Worm (Caenorhabditis elegans) whole organism, young adult: Measurements from ENCODE around the gene F25B4.4.

Experiments
- B0336.3 ChIP-seq: fragments of 200-800 bp; sonication (Bioruptor generic); IDR thresholded peaks from 2 replicates; pipeline ENCODE4 v1.3.6; 2022; ENCODE audit warnings: missing genetic modification characterization, missing compliant biosample characterization
- F22D6.2 ChIP-seq: sonication (generic microtip); optimal IDR thresholded peaks from 2 replicates; lab custom pipeline; 2016; ENCODE audit warnings: mild to moderate bottlenecking, missing genetic modification characterization, missing compliant biosample characterization
- F23B12.7 ChIP-seq: sonication (generic microtip); optimal IDR thresholded peaks from 2 replicates; lab custom pipeline; 2017; ENCODE audit warnings: missing genetic modification characterization, mild to moderate bottlenecking, missing compliant biosample characterization, antibody characterized with exemption, moderate library complexity; ENCODE audit not compliant: insufficient read depth
- F37B4.10 ChIP-seq: fragments of 200-800 bp; sonication (Bioruptor generic); IDR thresholded peaks from 2 replicates; pipeline ENCODE4 v1.3.6; 2022; ENCODE audit warnings: missing genetic modification characterization, missing compliant biosample characterization
- F39B2.1 ChIP-seq: fragments of 200-800 bp; sonication (Bioruptor generic); IDR thresholded peaks from 2 replicates; pipeline ENCODE4 v1.3.6; 2022; ENCODE audit warnings: missing genetic modification reagents, missing genetic modification characterization, missing compliant biosample characterization
- F52B5.7 ChIP-seq: sonication (generic microtip); optimal IDR thresholded peaks from 2 replicates; lab custom pipeline; 2016; ENCODE audit warnings: mild to moderate bottlenecking, missing genetic modification characterization, missing compliant biosample characterization
- F55B11.4 ChIP-seq: sonication (generic microtip); optimal IDR thresholded peaks from 2 replicates; lab custom pipeline; 2016; ENCODE audit warnings: missing compliant biosample characterization, missing genetic modification characterization, borderline replicate concordance; ENCODE audit not compliant: insufficient read depth
- F57A8.1 ChIP-seq: fragments of 200-800 bp; sonication (Bioruptor generic); optimal IDR thresholded peaks from 2 replicates; lab custom pipeline; 2018; ENCODE audit warnings: mild to moderate bottlenecking, missing genetic modification characterization, moderate library complexity, missing compliant biosample characterization
- T07F8.4 ChIP-seq: sonication (generic microtip); optimal IDR thresholded peaks from 2 replicates; lab custom pipeline; 2016; ENCODE audit warnings: mild to moderate bottlenecking, missing genetic modification characterization, moderate library complexity, missing compliant biosample characterization
- T26A5.8 ChIP-seq: sonication (generic microtip); optimal IDR thresholded peaks from 2 replicates; lab custom pipeline; 2016; ENCODE audit warnings: missing genetic modification characterization, missing compliant biosample characterization
- Y79H2A.3 ChIP-seq: fragments of 200-800 bp; sonication (Bioruptor generic); conservative IDR thresholded peaks from 2 replicates; pipeline ENCODE4 v1.3.6; 2022; ENCODE audit warnings: missing genetic modification reagents, missing genetic modification characterization, missing compliant biosample characterization
- Y95B8A.8 ChIP-seq: fragments of 200-800 bp; sonication (Bioruptor generic); IDR thresholded peaks from 2 replicates; pipeline ENCODE4 v1.3.6; 2022; ENCODE audit warnings: missing genetic modification reagents, missing genetic modification characterization, missing compliant biosample characterization
- ZK185.1 ChIP-seq: sonication (generic microtip); optimal IDR thresholded peaks from 2 replicates; lab custom pipeline; 2016; ENCODE audit warnings: mild to moderate bottlenecking, missing genetic modification characterization, missing compliant biosample characterization; ENCODE audit not compliant: poor library complexity, severe bottlenecking
- aptf-3 ChIP-seq: fragments of 200-800 bp; sonication (Bioruptor generic); IDR thresholded peaks from 2 replicates; pipeline ENCODE4 v1.3.6; 2022; ENCODE audit warnings: missing genetic modification characterization, missing compliant biosample characterization
- athp-1 ChIP-seq: sonication (generic microtip); optimal IDR thresholded peaks from 2 replicates; lab custom pipeline; 2017; ENCODE audit warnings: mild to moderate bottlenecking, missing genetic modification characterization, missing compliant biosample characterization
- attf-3 ChIP-seq: fragments of 200-800 bp; sonication (Bioruptor generic); conservative IDR thresholded peaks from 2 replicates; pipeline ENCODE4 v1.3.6; 2022; ENCODE audit warnings: missing genetic modification reagents, missing genetic modification characterization, missing compliant biosample characterization
- bed-2 ChIP-seq: fragments of 200-800 bp; sonication (Bioruptor generic); IDR thresholded peaks from 2 replicates; pipeline ENCODE4 v1.3.6; 2022; ENCODE audit warnings: missing genetic modification reagents, missing genetic modification characterization, missing compliant biosample characterization
- ccch-3 ChIP-seq: fragments of 200-800 bp; sonication (Bioruptor generic); optimal IDR thresholded peaks from 2 replicates; lab custom pipeline; 2018; ENCODE audit warnings: mild to moderate bottlenecking, missing genetic modification characterization, missing compliant biosample characterization
- cebp-2 ChIP-seq: fragments of 200-800 bp; sonication (Bioruptor generic); IDR thresholded peaks from 2 replicates; pipeline ENCODE4 v1.3.6; 2022; ENCODE audit warnings: missing genetic modification characterization, missing compliant biosample characterization
- ceh-27 ChIP-seq: fragments of 200-800 bp; sonication (Bioruptor generic); optimal IDR thresholded peaks from 2 replicates; lab custom pipeline; 2018; ENCODE audit warnings: mild to moderate bottlenecking, missing genetic modification characterization, moderate library complexity, missing compliant biosample characterization
- ceh-58 ChIP-seq: fragments of 200-800 bp; sonication (Bioruptor generic); IDR thresholded peaks from 2 replicates; pipeline ENCODE4 v1.3.6; 2022; ENCODE audit warnings: missing genetic modification characterization, missing compliant biosample characterization
- ceh-79 ChIP-seq: sonication (generic microtip); optimal IDR thresholded peaks from 2 replicates; lab custom pipeline; 2017; ENCODE audit warnings: mild to moderate bottlenecking, missing genetic modification characterization, missing compliant biosample characterization
- chd-7 ChIP-seq: sonication (generic microtip); optimal IDR thresholded peaks from 2 replicates; lab custom pipeline; 2016; ENCODE audit warnings: mild to moderate bottlenecking, missing genetic modification characterization, moderate library complexity, missing compliant biosample characterization
- die-1 ChIP-seq: sonication (generic microtip); optimal IDR thresholded peaks from 2 replicates; lab custom pipeline; 2016; ENCODE audit warnings: missing genotype, mild to moderate bottlenecking, missing genetic modification characterization, missing compliant biosample characterization
- ekl-4 ChIP-seq: fragments of 200-800 bp; sonication (Bioruptor generic); IDR thresholded peaks from 2 replicates; pipeline ENCODE4 v1.3.6; 2022; ENCODE audit warnings: missing genetic modification reagents, missing genetic modification characterization, missing compliant biosample characterization
- ets-4 ChIP-seq: fragments of 200-800 bp; sonication (Bioruptor generic); optimal IDR thresholded peaks from 2 replicates; lab custom pipeline; 2018; ENCODE audit warnings: mild to moderate bottlenecking, missing genetic modification characterization, missing compliant biosample characterization
- gei-17 ChIP-seq: fragments of 200-800 bp; sonication (Bioruptor generic); optimal IDR thresholded peaks from 2 replicates; lab custom pipeline; 2018; ENCODE audit warnings: mild to moderate bottlenecking, missing genetic modification characterization, missing compliant biosample characterization
- hlh-12 ChIP-seq: sonication (generic microtip); optimal IDR thresholded peaks from 2 replicates; lab custom pipeline; 2016; ENCODE audit warnings: missing genetic modification characterization, missing compliant biosample characterization
- hmg-1.2 ChIP-seq: fragments of 200-800 bp; sonication (Bioruptor generic); IDR thresholded peaks from 2 replicates; pipeline ENCODE4 v1.3.6; 2022; ENCODE audit warnings: missing genetic modification reagents, missing genetic modification characterization, missing compliant biosample characterization
- lag-1 ChIP-seq: fragments of 200-800 bp; sonication (Bioruptor generic); IDR thresholded peaks from 2 replicates; pipeline ENCODE4 v1.3.6; 2022; ENCODE audit warnings: missing genetic modification reagents, missing genetic modification characterization, missing compliant biosample characterization
- let-526 ChIP-seq: fragments of 200-800 bp; sonication (Bioruptor generic); IDR thresholded peaks from 2 replicates; pipeline ENCODE4 v1.3.6; 2022; ENCODE audit warnings: missing genetic modification reagents, missing genetic modification characterization, missing compliant biosample characterization
- lin-26 ChIP-seq: fragments of 200-800 bp; sonication (Bioruptor generic); IDR thresholded peaks from 2 replicates; pipeline ENCODE4 v1.3.6; 2022; ENCODE audit warnings: missing genetic modification reagents, missing genetic modification characterization, missing compliant biosample characterization
- lsy-27 ChIP-seq: sonication (generic microtip); optimal IDR thresholded peaks from 2 replicates; lab custom pipeline; 2017; ENCODE audit warnings: missing genetic modification characterization, mild to moderate bottlenecking, missing compliant biosample characterization, antibody characterized with exemption, missing genotype, borderline replicate concordance; ENCODE audit not compliant: insufficient read depth
- mel-28 ChIP-seq: sonication (generic microtip); optimal IDR thresholded peaks from 2 replicates; lab custom pipeline; 2016; ENCODE audit warnings: borderline replicate concordance, mild to moderate bottlenecking, missing genetic modification characterization, missing compliant biosample characterization
- nfya-1 ChIP-seq: sonication (generic microtip); optimal IDR thresholded peaks from 2 replicates; lab custom pipeline; 2017; ENCODE audit warnings: antibody characterized with exemption, missing compliant biosample characterization, missing genetic modification characterization, borderline replicate concordance; ENCODE audit not compliant: insufficient read depth
- nhr-120 ChIP-seq: fragments of 200-800 bp; sonication (Bioruptor generic); IDR thresholded peaks from 2 replicates; pipeline ENCODE4 v1.3.6; 2022; ENCODE audit warnings: missing genetic modification characterization, missing compliant biosample characterization
- nhr-179 ChIP-seq: sonication (generic microtip); optimal IDR thresholded peaks from 2 replicates; lab custom pipeline; 2016; ENCODE audit warnings: mild to moderate bottlenecking, missing genetic modification characterization, missing compliant biosample characterization
- nhr-27 ChIP-seq: fragments of 200-800 bp; sonication (Bioruptor generic); optimal IDR thresholded peaks from 2 replicates; lab custom pipeline; 2018; ENCODE audit warnings: mild to moderate bottlenecking, missing genetic modification characterization, moderate library complexity, missing compliant biosample characterization
- pbrm-1 ChIP-seq: fragments of 200-800 bp; sonication (Bioruptor generic); IDR thresholded peaks from 2 replicates; pipeline ENCODE4 v1.3.6; 2022; ENCODE audit warnings: missing genetic modification reagents, missing genetic modification characterization, missing compliant biosample characterization
- pha-4 ChIP-seq: fragments of 150-350 bp; sonication (generic microtip); optimal IDR thresholded peaks from 2 replicates; lab custom pipeline; 2014; ENCODE audit warnings: missing biosample characterization, missing genetic modification reagents, missing genetic modification characterization
- rec-8 ChIP-seq, 2 experiments: sonication (generic microtip); optimal IDR thresholded peaks; 2 replicates each; lab custom pipeline; 2016; ENCODE audit warnings: mild to moderate bottlenecking in 2 of 2, missing genetic modification characterization in 2 of 2, missing genetic modification reagents in 2 of 2, missing genotype in 2 of 2, missing biosample characterization in 1 of 2, missing compliant biosample characterization in 1 of 2, moderate library complexity in 1 of 2
- repo-1 ChIP-seq: sonication (generic microtip); optimal IDR thresholded peaks from 2 replicates; lab custom pipeline; 2017; ENCODE audit warnings: mild to moderate bottlenecking, missing genetic modification characterization, missing compliant biosample characterization
- rpc-1 ChIP-seq, 2 experiments: fragments of 150-350 bp in 1 of 2; sonication (generic microtip) in 1 of 2; optimal IDR thresholded peaks; 2 replicates each; lab custom pipeline; 2014 to 2018; ENCODE audit warnings: missing biosample characterization in 1 of 2, missing genetic modification characterization in 1 of 2, missing genetic modification reagents in 1 of 2, missing genotype in 1 of 2
- snpc-1.3 ChIP-seq: sonication (generic microtip); optimal IDR thresholded peaks from 2 replicates; lab custom pipeline; 2017; ENCODE audit warnings: missing genetic modification characterization, mild to moderate bottlenecking, missing compliant biosample characterization, antibody characterized with exemption, moderate library complexity, missing genotype, missing genetic modification reagents; ENCODE audit not compliant: insufficient read depth
- tbx-9 ChIP-seq: sonication (generic microtip); optimal IDR thresholded peaks from 2 replicates; lab custom pipeline; 2016; ENCODE audit warnings: borderline replicate concordance, missing genetic modification characterization, inconsistent platforms, missing compliant biosample characterization
- tlf-1 ChIP-seq: fragments of 200-800 bp; sonication (Bioruptor generic); optimal IDR thresholded peaks from 2 replicates; lab custom pipeline; 2018; ENCODE audit warnings: mild to moderate bottlenecking, missing genetic modification characterization, missing compliant biosample characterization
- ztf-22 ChIP-seq: fragments of 200-800 bp; sonication (Bioruptor generic); optimal IDR thresholded peaks from 2 replicates; lab custom pipeline; 2018; ENCODE audit warnings: mild to moderate bottlenecking, missing genetic modification characterization, moderate library complexity, missing compliant biosample characterization
- ztf-25 ChIP-seq: fragments of 200-800 bp; sonication (Bioruptor generic); IDR thresholded peaks from 2 replicates; pipeline ENCODE4 v1.3.6; 2022; ENCODE audit warnings: missing genetic modification reagents, missing genetic modification characterization, missing compliant biosample characterization

The F25B4.4 gene

DNA sequence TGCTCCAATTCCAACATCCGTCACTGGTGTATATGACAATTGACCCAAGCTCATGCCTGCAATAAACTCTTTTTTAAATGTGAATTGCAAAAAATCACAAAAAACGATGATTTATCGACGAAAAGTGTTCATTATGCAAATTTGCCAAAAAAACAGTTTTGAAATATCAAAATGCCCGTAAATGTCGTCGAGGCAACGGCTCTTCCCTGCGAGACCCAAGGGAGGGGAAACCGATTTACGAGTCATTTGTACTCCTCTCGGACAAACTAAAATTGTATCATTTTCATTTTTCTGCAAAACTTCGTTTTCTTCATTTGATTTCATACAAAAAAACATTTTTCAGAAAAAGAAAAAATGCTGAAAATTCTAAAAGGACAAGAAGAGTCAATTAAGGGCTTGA lies at the start of gene F25B4.4, which contains the start of gene hmgs-1 (continued):
- no peak for TF ChIP-seq athp-1 (tag; lab: Kevin White, UChicago)
- TF ChIP-seq Y79H2A.3 (GFP tag; lab: Robert Waterston, UW): no peak
- TF ChIP-seq lag-1 (GFP tag; lab: Robert Waterston, UW): no peak
- no peak for TF ChIP-seq F57A8.1 (GFP tag; lab: Kevin White, UChicago)
- no peak for TF ChIP-seq chd-7 (tag; lab: Kevin White, UChicago)
- no peak for TF ChIP-seq lsy-27 (tag; lab: Kevin White, UChicago)
- peak; percentile 77 for TF ChIP-seq tlf-1 (GFP tag; lab: Kevin White, UChicago)
- no peak for TF ChIP-seq ztf-22
- TF ChIP-seq rpc-1 (optimal IDR thresholded peaks at IDR 0.05; lab: Kevin White, UChicago): no peak
- TF ChIP-seq rpc-1 (tag; optimal IDR thresholded peaks at IDR 0.05; lab: Kevin White, UChicago): no peak
- peak; percentile 43; the same call in 1 of the 2 replicates for TF ChIP-seq Y95B8A.8 (GFP tag; lab: Robert Waterston, UW)
- TF ChIP-seq ets-4 (GFP tag; lab: Kevin White, UChicago): no peak
- no peak for TF ChIP-seq F37B4.10
- no peak for TF ChIP-seq F22D6.2 (tag; lab: Kevin White, UChicago)
- no peak for TF ChIP-seq tbx-9 (tag; lab: Kevin White, UChicago)
- no peak for TF ChIP-seq nhr-27 (tag; lab: Kevin White, UChicago)
- no peak for TF ChIP-seq bed-2 (GFP tag; lab: Robert Waterston, UW)
- peak; percentile 83 for TF ChIP-seq F23B12.7 (tag; lab: Kevin White, UChicago)
- TF ChIP-seq nhr-120: no peak
- no peak for TF ChIP-seq F52B5.7 (tag; lab: Kevin White, UChicago)
- TF ChIP-seq ZK185.1: peak; percentile 58
- no peak for TF ChIP-seq repo-1 (tag; lab: Kevin White, UChicago)
- TF ChIP-seq pha-4 (tag; lab: Kevin White, UChicago): peak; percentile 68
- TF ChIP-seq pbrm-1: peak; percentile 83
- TF ChIP-seq hlh-12 (tag; lab: Kevin White, UChicago): no peak
- no peak for TF ChIP-seq nfya-1 (tag; lab: Kevin White, UChicago)
- TF ChIP-seq lin-26 (GFP tag; lab: Robert Waterston, UW): 0 out of 2 replicates have a peak, but pooled peaks have one; percentile 20
- peak; percentile 23 for TF ChIP-seq gei-17 (GFP tag; lab: Kevin White, UChicago)
- TF ChIP-seq T26A5.8: no peak
- no peak for TF ChIP-seq F39B2.1 (GFP tag; lab: Robert Waterston, UW)
- no peak for TF ChIP-seq mel-28 (tag; lab: Kevin White, UChicago)
- peak; percentile 55 for TF ChIP-seq hmg-1.2
- TF ChIP-seq aptf-3: no peak
- TF ChIP-seq ceh-79: no peak
- no peak for TF ChIP-seq die-1 (tag; lab: Kevin White, UChicago)
- TF ChIP-seq let-526 (GFP tag; lab: Robert Waterston, UW): no peak
- TF ChIP-seq rec-8 (tag; optimal IDR thresholded peaks at IDR 0.05; lab: Kevin White, UChicago): no peak
- peak; percentile 72 for TF ChIP-seq snpc-1.3
- TF ChIP-seq nhr-179 (tag; lab: Kevin White, UChicago): no peak
- peak; percentile 64; the same call in 1 of the 2 replicates for TF ChIP-seq attf-3 (GFP tag; lab: Robert Waterston, UW)
- no peak for TF ChIP-seq ceh-58 (GFP tag; lab: Robert Waterston, UW)
- TF ChIP-seq B0336.3 (GFP tag; lab: Robert Waterston, UW): peak; percentile 28; the same call in 1 of the 2 replicates
- TF ChIP-seq F55B11.4 (tag; lab: Kevin White, UChicago): no peak
- peak; percentile 73 for TF ChIP-seq ceh-27 (GFP tag; lab: Kevin White, UChicago)
- TF ChIP-seq ekl-4 (GFP tag; lab: Robert Waterston, UW): peak; percentile 63
- no peak for TF ChIP-seq ccch-3 (GFP tag; lab: Kevin White, UChicago)
- no peak for TF ChIP-seq T07F8.4 (tag; lab: Kevin White, UChicago)
- no peak for TF ChIP-seq ztf-25 (GFP tag; lab: Robert Waterston, UW)
- no peak for TF ChIP-seq cebp-2 (GFP tag; lab: Robert Waterston, UW)
